Worm (Caenorhabditis elegans) whole organism, L4/young adult: Measurements from ENCODE around the gene T10C6.15.
"Not testable (repeated sequence)": the region's sequence is repeated elsewhere in the genome, so short reads cannot be mapped to it uniquely, and the experiment has no call there.

Experiments
- dao-5 ChIP-seq: sonication (generic microtip); optimal IDR thresholded peaks from 2 replicates; lab custom pipeline; 2016; ENCODE audit warnings: missing genotype, missing genetic modification characterization, moderate library complexity, missing compliant biosample characterization
- him-1 ChIP-seq: sonication (generic microtip); optimal IDR thresholded peaks from 2 replicates; lab custom pipeline; 2016; ENCODE audit warnings: missing genotype, missing genetic modification reagents, missing genetic modification characterization, missing compliant biosample characterization

- not testable (repeated sequence) for TF ChIP-seq dao-5; him-1 (tag; lab: Kevin White, UChicago)
Observed at ce11 chrV:16040140-16040827, 5.5 kb downstream of the T10C6.15 start, which contains the start of the genes his-4 and his-3.
